Worm (Caenorhabditis elegans) whole organism, L3 larva: Measurements from ENCODE around the gene F42G4.5.

Experiments used
- ceh-16 ChIP-seq: sonication (generic microtip); optimal IDR thresholded peaks from 2 replicates; lab custom pipeline; 2017; ENCODE audit warnings: missing biosample characterization, missing genetic modification characterization
- fkh-10 ChIP-seq: sonication (generic microtip); optimal IDR thresholded peaks from 2 replicates; lab custom pipeline; 2017; ENCODE audit warnings: missing biosample characterization, missing genetic modification reagents, missing genetic modification characterization
- mdl-1 ChIP-seq: fragments of 150-350 bp; optimal IDR thresholded peaks from 2 replicates; lab custom pipeline; 2014; ENCODE audit warnings: missing biosample characterization, missing genetic modification characterization
- nhr-12 ChIP-seq: fragments of 150-350 bp; optimal IDR thresholded peaks from 2 replicates; lab custom pipeline; 2014; ENCODE audit warnings: missing biosample characterization, missing genetic modification characterization
- nhr-237 ChIP-seq: fragments of 150-350 bp; optimal IDR thresholded peaks from 2 replicates; lab custom pipeline; 2014; ENCODE audit warnings: missing biosample characterization, missing genetic modification characterization
- nhr-25 ChIP-seq: sonication (generic microtip); optimal IDR thresholded peaks from 2 replicates; lab custom pipeline; 2017; ENCODE audit warnings: missing biosample characterization, missing genetic modification characterization
- pha-4 ChIP-seq: fragments of 150-350 bp; optimal IDR thresholded peaks from 2 replicates; lab custom pipeline; 2014; ENCODE audit warnings: missing biosample characterization, missing genetic modification reagents, missing genetic modification characterization
- unc-39 ChIP-seq: sonication (generic microtip); optimal IDR thresholded peaks from 4 replicates; lab custom pipeline; 2017; ENCODE audit warnings: missing biosample characterization, missing genetic modification characterization

ce11 chrII:13066777-13067290 is 6.4 kb upstream of the F42G4.5 start:
- no peak for TF ChIP-seq mdl-1 (tag; lab: Kevin White, UChicago)
- no peak for TF ChIP-seq nhr-12 (tag; lab: Kevin White, UChicago)
- TF ChIP-seq fkh-10 (GFP tag; lab: Kevin White, UChicago) = no peak
- no peak for TF ChIP-seq unc-39
- no peak for TF ChIP-seq pha-4 (tag; lab: Kevin White, UChicago)
- TF ChIP-seq nhr-25 (tag; lab: Kevin White, UChicago) = no peak
- no peak for TF ChIP-seq nhr-237 (tag; lab: Kevin White, UChicago)
- TF ChIP-seq ceh-16 = no peak
